Worm (Caenorhabditis elegans) whole organism, early embryonic: ENCODE results near the gene E04F6.10.
A peak's percentile ranks its signal among the peaks of the same experiment; 100 is the strongest.

Experiments
- B0310.2 ChIP-seq: sonication (generic microtip); optimal IDR thresholded peaks from 2 replicates; lab custom pipeline; 2016; ENCODE audit warnings: mild to moderate bottlenecking, missing genetic modification characterization, missing compliant biosample characterization
- F13C5.2 ChIP-seq: sonication (generic microtip); optimal IDR thresholded peaks from 2 replicates; lab custom pipeline; 2017; ENCODE audit warnings: mild to moderate bottlenecking, missing genetic modification characterization, inconsistent platforms, missing compliant biosample characterization
- aly-1 ChIP-seq: sonication (generic microtip); optimal IDR thresholded peaks from 2 replicates; lab custom pipeline; 2016; ENCODE audit warnings: missing genetic modification characterization, missing compliant biosample characterization
- ama-1 ChIP-seq: fragments of 150-350 bp; optimal IDR thresholded peaks from 2 replicates; lab custom pipeline; 2014
- ceh-13 ChIP-seq: fragments of 200-800 bp; sonication (Bioruptor generic); optimal IDR thresholded peaks from 2 replicates; lab custom pipeline; 2018; ENCODE audit warnings: mild to moderate bottlenecking, missing genetic modification characterization, missing compliant biosample characterization
- ceh-36 ChIP-seq: sonication (generic microtip); optimal IDR thresholded peaks from 2 replicates; lab custom pipeline; 2016; ENCODE audit warnings: missing genetic modification characterization, inconsistent platforms, missing compliant biosample characterization
- ets-7 ChIP-seq: sonication (generic microtip); optimal IDR thresholded peaks from 2 replicates; lab custom pipeline; 2016; ENCODE audit warnings: missing genotype, missing genetic modification characterization, missing compliant biosample characterization
- flt-1 ChIP-seq: fragments of 200-800 bp; sonication (Bioruptor generic); IDR thresholded peaks from 2 replicates; pipeline ENCODE4 v1.3.6; 2022; ENCODE audit warnings: missing genetic modification characterization, missing compliant biosample characterization
- hmbx-1 ChIP-seq: sonication (generic microtip); optimal IDR thresholded peaks from 2 replicates; lab custom pipeline; 2016; ENCODE audit warnings: mild to moderate bottlenecking, missing genetic modification characterization, missing compliant biosample characterization
- hmg-4 ChIP-seq: fragments of 200-800 bp; sonication (Bioruptor generic); optimal IDR thresholded peaks from 2 replicates; lab custom pipeline; 2018; ENCODE audit warnings: mild to moderate bottlenecking, missing genetic modification characterization, missing compliant biosample characterization
- hnd-1 ChIP-seq: sonication (generic microtip); optimal IDR thresholded peaks from 2 replicates; lab custom pipeline; 2016; ENCODE audit warnings: missing genetic modification characterization, missing compliant biosample characterization
- pes-1 ChIP-seq: fragments of 200-800 bp; sonication (Bioruptor generic); IDR thresholded peaks from 2 replicates; pipeline ENCODE4 v1.3.6; 2022; ENCODE audit warnings: missing genetic modification reagents, missing genetic modification characterization, missing compliant biosample characterization
- scrt-1 ChIP-seq: fragments of 200-800 bp; sonication (Bioruptor generic); IDR thresholded peaks from 2 replicates; pipeline ENCODE4 v1.3.6; 2022; ENCODE audit warnings: missing genetic modification characterization, missing compliant biosample characterization
- sea-1 ChIP-seq: fragments of 200-800 bp; sonication (Bioruptor generic); conservative IDR thresholded peaks from 2 replicates; pipeline ENCODE4 v1.3.6; 2022; ENCODE audit warnings: missing genetic modification characterization, missing compliant biosample characterization
- tbx-11 ChIP-seq: fragments of 200-800 bp; sonication (Bioruptor generic); IDR thresholded peaks from 2 replicates; pipeline ENCODE4 v1.3.6; 2022; ENCODE audit warnings: missing genetic modification characterization, missing compliant biosample characterization
- tbx-37 ChIP-seq: fragments of 200-800 bp; sonication (Bioruptor generic); conservative IDR thresholded peaks from 2 replicates; pipeline ENCODE4 v1.3.6; 2022; ENCODE audit warnings: missing genetic modification reagents, missing genetic modification characterization, missing compliant biosample characterization
- tra-4 ChIP-seq: sonication (generic microtip); optimal IDR thresholded peaks from 2 replicates; lab custom pipeline; 2017; ENCODE audit warnings: missing genetic modification characterization, missing compliant biosample characterization

The E04F6.10 gene

ce11 chrII:7207649-7208048 is 9.3 kb downstream of the E04F6.10 start:
- no peak for TF ChIP-seq hmbx-1 (tag; lab: Kevin White, UChicago)
- no peak for TF ChIP-seq ama-1
- no peak for TF ChIP-seq tra-4 (tag; lab: Kevin White, UChicago)
- no peak for TF ChIP-seq sea-1
- TF ChIP-seq aly-1 (tag; lab: Kevin White, UChicago) = no peak
- no peak for TF ChIP-seq ets-7
- TF ChIP-seq hnd-1 (tag; lab: Kevin White, UChicago) = no peak

- TF ChIP-seq aly-1 (tag; lab: Kevin White, UChicago) (no peak), ets-7 (no peak), F13C5.2 (tag; lab: Kevin White, UChicago) (no peak), ama-1 (no peak), ceh-13 (no peak), sea-1 (no peak), pes-1 (GFP tag; lab: Robert Waterston, UW) (no peak), ceh-36 (tag; lab: Kevin White, UChicago) (no peak), hmbx-1 (tag; lab: Kevin White, UChicago) (no peak), tra-4 (tag; lab: Kevin White, UChicago) (no peak), tbx-11 (no peak), flt-1 (GFP tag; lab: Robert Waterston, UW) (no peak), tbx-37 (GFP tag; lab: Robert Waterston, UW) (no peak), hmg-4 (GFP tag; lab: Kevin White, UChicago) (no peak), scrt-1 (no peak), hnd-1 (tag; lab: Kevin White, UChicago) (no peak), B0310.2 (tag; lab: Kevin White, UChicago) (no peak)
These were observed 11.6 kb downstream of the E04F6.10 start, which contains the start of gene srd-59 for ce11 chrII:7205388-7205787. TSS of gene srd-59 (plus strand) at chrII:7205688.

ce11 chrII:7204951-7205350 is 12.0 kb downstream of the E04F6.10 start, which contains the start of gene srd-58:
TSS of gene srd-58 (minus strand) at chrII:7205051.
- no peak for TF ChIP-seq ceh-36 (tag; lab: Kevin White, UChicago)
- no peak for TF ChIP-seq hmbx-1 (tag; lab: Kevin White, UChicago)
- no peak for TF ChIP-seq aly-1 (tag; lab: Kevin White, UChicago)
- no peak for TF ChIP-seq pes-1 (GFP tag; lab: Robert Waterston, UW)
- TF ChIP-seq ets-7 = no peak
- no peak for TF ChIP-seq ama-1
- no peak for TF ChIP-seq tbx-37 (GFP tag; lab: Robert Waterston, UW)
- no peak for TF ChIP-seq tra-4 (tag; lab: Kevin White, UChicago)
- TF ChIP-seq hmg-4 (GFP tag; lab: Kevin White, UChicago) = no peak
- TF ChIP-seq tbx-11 = no peak
- no peak for TF ChIP-seq flt-1 (GFP tag; lab: Robert Waterston, UW)
- no peak for TF ChIP-seq ceh-13
- TF ChIP-seq scrt-1 = no peak
- no peak for TF ChIP-seq hnd-1 (tag; lab: Kevin White, UChicago)
- TF ChIP-seq F13C5.2 (tag; lab: Kevin White, UChicago) = no peak
- no peak for TF ChIP-seq sea-1
- TF ChIP-seq B0310.2 (tag; lab: Kevin White, UChicago) = no peak

- TF ChIP-seq ama-1 (no peak), ceh-36 (tag; lab: Kevin White, UChicago) (no peak), aly-1 (tag; lab: Kevin White, UChicago) (no peak), pes-1 (GFP tag; lab: Robert Waterston, UW) (no peak), ceh-13 (no peak)
These were observed 13.8 kb downstream of the E04F6.10 start, which contains the start of gene srd-56 for ce11 chrII:7203110-7203509. TSS of gene srd-56 (minus strand) at chrII:7203210.

ce11 chrII:7200051-7200599 is 16.8 kb downstream of the E04F6.10 start, which contains the start of gene pcrg-1:
TSS of gene pcrg-1 (plus strand) at chrII:7200549.
- TF ChIP-seq tra-4 (tag; lab: Kevin White, UChicago) (peak; percentile 83), hmg-4 (GFP tag; lab: Kevin White, UChicago) (peak; percentile 99), ama-1 (no peak), hnd-1 (tag; lab: Kevin White, UChicago) (peak; percentile 75), ceh-13 (peak; percentile 90), F13C5.2 (tag; lab: Kevin White, UChicago) (peak; percentile 94), hmbx-1 (tag; lab: Kevin White, UChicago) (peak; percentile 62), B0310.2 (tag; lab: Kevin White, UChicago) (peak; percentile 85), sea-1 (peak; percentile 93), ets-7 (peak; percentile 82), tbx-37 (GFP tag; lab: Robert Waterston, UW) (peak; percentile 92), aly-1 (tag; lab: Kevin White, UChicago) (peak; percentile 89), flt-1 (GFP tag; lab: Robert Waterston, UW) (peak; percentile 89), pes-1 (GFP tag; lab: Robert Waterston, UW) (peak; percentile 93), tbx-11 (peak; percentile 93), scrt-1 (peak; percentile 90), ceh-36 (tag; lab: Kevin White, UChicago) (peak; percentile 85)

ce11 chrII:7199308-7199707 is 17.6 kb downstream of the E04F6.10 start, which contains the start of gene E04F6.6:
TSS of gene E04F6.6 (minus strand) at chrII:7199565.
- no peak for TF ChIP-seq tra-4 (tag; lab: Kevin White, UChicago)
- TF ChIP-seq hnd-1 (tag; lab: Kevin White, UChicago) = no peak
- TF ChIP-seq aly-1 (tag; lab: Kevin White, UChicago) = no peak
- TF ChIP-seq ceh-36 (tag; lab: Kevin White, UChicago) = no peak
- TF ChIP-seq sea-1 = no peak
- no peak for TF ChIP-seq tbx-11
- no peak for TF ChIP-seq hmg-4 (GFP tag; lab: Kevin White, UChicago)
- TF ChIP-seq ceh-13 = no peak
- TF ChIP-seq scrt-1 = no peak
- no peak for TF ChIP-seq flt-1 (GFP tag; lab: Robert Waterston, UW)

- no peak for TF ChIP-seq scrt-1
- no peak for TF ChIP-seq flt-1 (GFP tag; lab: Robert Waterston, UW)
- no peak for TF ChIP-seq tra-4 (tag; lab: Kevin White, UChicago)
- no peak for TF ChIP-seq ceh-36 (tag; lab: Kevin White, UChicago)
- no peak for TF ChIP-seq ets-7
- TF ChIP-seq sea-1 = no peak
- TF ChIP-seq B0310.2 (tag; lab: Kevin White, UChicago) = no peak
- TF ChIP-seq pes-1 (GFP tag; lab: Robert Waterston, UW) = no peak
- TF ChIP-seq hmbx-1 (tag; lab: Kevin White, UChicago) = no peak
- no peak for TF ChIP-seq F13C5.2 (tag; lab: Kevin White, UChicago)
- TF ChIP-seq aly-1 (tag; lab: Kevin White, UChicago) = no peak
These were observed 19.5 kb downstream of the E04F6.10 start for ce11 chrII:7197434-7197833.
